Worm (Caenorhabditis elegans) whole organism, young adult: Measurements from ENCODE around the gene B0454.5.
A peak's percentile ranks its signal among the peaks of the same experiment; 100 is the strongest.

Source experiments
- B0019.2 ChIP-seq: fragments of 200-800 bp; sonication (Bioruptor generic); conservative IDR thresholded peaks from 2 replicates; pipeline ENCODE4 v1.3.6; 2022; ENCODE audit warnings: missing genetic modification reagents, missing genetic modification characterization, missing compliant biosample characterization
- F10E7.11 ChIP-seq: sonication (generic microtip); optimal IDR thresholded peaks from 2 replicates; lab custom pipeline; 2017; ENCODE audit warnings: mild to moderate bottlenecking, missing genetic modification characterization, moderate library complexity, missing compliant biosample characterization
- F23B12.7 ChIP-seq: sonication (generic microtip); optimal IDR thresholded peaks from 2 replicates; lab custom pipeline; 2017; ENCODE audit warnings: missing genetic modification characterization, mild to moderate bottlenecking, missing compliant biosample characterization, antibody characterized with exemption, moderate library complexity; ENCODE audit not compliant: insufficient read depth
- F39B2.1 ChIP-seq: fragments of 200-800 bp; sonication (Bioruptor generic); IDR thresholded peaks from 2 replicates; pipeline ENCODE4 v1.3.6; 2022; ENCODE audit warnings: missing genetic modification reagents, missing genetic modification characterization, missing compliant biosample characterization
- F49E8.2 ChIP-seq: sonication (generic microtip); optimal IDR thresholded peaks from 3 replicates; lab custom pipeline; 2017; ENCODE audit warnings: missing genetic modification characterization, mild to moderate bottlenecking, missing compliant biosample characterization, antibody characterized with exemption, moderate library complexity; ENCODE audit not compliant: insufficient read depth
- F57A8.1 ChIP-seq: fragments of 200-800 bp; sonication (Bioruptor generic); optimal IDR thresholded peaks from 2 replicates; lab custom pipeline; 2018; ENCODE audit warnings: mild to moderate bottlenecking, missing genetic modification characterization, moderate library complexity, missing compliant biosample characterization
- K11D2.4 ChIP-seq: fragments of 200-800 bp; sonication (Bioruptor generic); IDR thresholded peaks from 2 replicates; pipeline ENCODE4 v1.3.6; 2022; ENCODE audit warnings: missing genetic modification reagents, missing genetic modification characterization, missing compliant biosample characterization
- Y53G8AR.9 ChIP-seq: fragments of 200-800 bp; sonication (Bioruptor generic); conservative IDR thresholded peaks from 2 replicates; pipeline ENCODE4 v1.3.6; 2022; ENCODE audit warnings: missing genetic modification reagents, missing genetic modification characterization, missing compliant biosample characterization
- Y56A3A.18 ChIP-seq: fragments of 200-800 bp; sonication (Bioruptor generic); IDR thresholded peaks from 2 replicates; pipeline ENCODE4 v1.3.6; 2022; ENCODE audit warnings: missing genetic modification reagents, missing genetic modification characterization, missing compliant biosample characterization
- Y67H2A.10 ChIP-seq: fragments of 200-800 bp; sonication (Bioruptor generic); conservative IDR thresholded peaks from 2 replicates; pipeline ENCODE4 v1.3.6; 2022; ENCODE audit warnings: missing genetic modification reagents, missing genetic modification characterization, missing compliant biosample characterization
- Y79H2A.3 ChIP-seq: fragments of 200-800 bp; sonication (Bioruptor generic); conservative IDR thresholded peaks from 2 replicates; pipeline ENCODE4 v1.3.6; 2022; ENCODE audit warnings: missing genetic modification reagents, missing genetic modification characterization, missing compliant biosample characterization
- ama-1 ChIP-seq, 3 experiments: fragments of 150-350 bp in 1 of 3; sonication (generic microtip) in 2 of 3; optimal IDR thresholded peaks; 2 replicates each; lab custom pipeline; 2014 to 2018; ENCODE audit warnings: missing biosample characterization in 2 of 3, missing genetic modification characterization in 2 of 3, missing genetic modification reagents in 2 of 3
- aptf-2 ChIP-seq: fragments of 200-800 bp; sonication (Bioruptor generic); conservative IDR thresholded peaks from 2 replicates; pipeline ENCODE4 v1.3.6; 2022; ENCODE audit warnings: missing genetic modification reagents, missing genetic modification characterization, missing compliant biosample characterization
- atf-7 ChIP-seq: sonication (generic microtip); optimal IDR thresholded peaks from 2 replicates; lab custom pipeline; 2017; ENCODE audit warnings: mild to moderate bottlenecking, missing genetic modification characterization, missing compliant biosample characterization
- attf-3 ChIP-seq: fragments of 200-800 bp; sonication (Bioruptor generic); conservative IDR thresholded peaks from 2 replicates; pipeline ENCODE4 v1.3.6; 2022; ENCODE audit warnings: missing genetic modification reagents, missing genetic modification characterization, missing compliant biosample characterization
- cebp-2 ChIP-seq: fragments of 200-800 bp; sonication (Bioruptor generic); IDR thresholded peaks from 2 replicates; pipeline ENCODE4 v1.3.6; 2022; ENCODE audit warnings: missing genetic modification characterization, missing compliant biosample characterization
- ceh-100 ChIP-seq: fragments of 200-800 bp; sonication (Bioruptor generic); IDR thresholded peaks from 2 replicates; pipeline ENCODE4 v1.3.6; 2022; ENCODE audit warnings: missing genetic modification reagents, missing genetic modification characterization, missing compliant biosample characterization
- ceh-58 ChIP-seq: fragments of 200-800 bp; sonication (Bioruptor generic); IDR thresholded peaks from 2 replicates; pipeline ENCODE4 v1.3.6; 2022; ENCODE audit warnings: missing genetic modification characterization, missing compliant biosample characterization
- ceh-79 ChIP-seq: sonication (generic microtip); optimal IDR thresholded peaks from 2 replicates; lab custom pipeline; 2017; ENCODE audit warnings: mild to moderate bottlenecking, missing genetic modification characterization, missing compliant biosample characterization
- chd-7 ChIP-seq: sonication (generic microtip); optimal IDR thresholded peaks from 2 replicates; lab custom pipeline; 2016; ENCODE audit warnings: mild to moderate bottlenecking, missing genetic modification characterization, moderate library complexity, missing compliant biosample characterization
- dpl-1 ChIP-seq: fragments of 150-350 bp; optimal IDR thresholded peaks from 2 replicates; lab custom pipeline; 2014; ENCODE audit warnings: missing biosample characterization, missing genetic modification reagents, missing genetic modification characterization
- egrh-3 ChIP-seq: fragments of 200-800 bp; sonication (Bioruptor generic); IDR thresholded peaks from 2 replicates; pipeline ENCODE4 v1.3.6; 2022; ENCODE audit warnings: missing genetic modification reagents, missing genetic modification characterization, missing compliant biosample characterization
- ets-4 ChIP-seq: fragments of 200-800 bp; sonication (Bioruptor generic); optimal IDR thresholded peaks from 2 replicates; lab custom pipeline; 2018; ENCODE audit warnings: mild to moderate bottlenecking, missing genetic modification characterization, missing compliant biosample characterization
- gei-17 ChIP-seq: fragments of 200-800 bp; sonication (Bioruptor generic); optimal IDR thresholded peaks from 2 replicates; lab custom pipeline; 2018; ENCODE audit warnings: mild to moderate bottlenecking, missing genetic modification characterization, missing compliant biosample characterization
- hmg-1.2 ChIP-seq: fragments of 200-800 bp; sonication (Bioruptor generic); IDR thresholded peaks from 2 replicates; pipeline ENCODE4 v1.3.6; 2022; ENCODE audit warnings: missing genetic modification reagents, missing genetic modification characterization, missing compliant biosample characterization
- hmg-20 ChIP-seq: fragments of 200-800 bp; sonication (Bioruptor generic); IDR thresholded peaks from 2 replicates; pipeline ENCODE4 v1.3.6; 2022; ENCODE audit warnings: missing genetic modification reagents, missing genetic modification characterization, missing compliant biosample characterization
- let-526 ChIP-seq: fragments of 200-800 bp; sonication (Bioruptor generic); IDR thresholded peaks from 2 replicates; pipeline ENCODE4 v1.3.6; 2022; ENCODE audit warnings: missing genetic modification reagents, missing genetic modification characterization, missing compliant biosample characterization
- let-607 ChIP-seq, 2 experiments: fragments of 200-800 bp in 1 of 2; sonication (Bioruptor generic) in 1 of 2; sonication (generic microtip) in 1 of 2; optimal IDR thresholded peaks; 2 replicates each; lab custom pipeline; 2016 to 2018; ENCODE audit warnings: mild to moderate bottlenecking in 2 of 2, missing compliant biosample characterization in 2 of 2, missing genetic modification characterization in 2 of 2, moderate library complexity in 2 of 2, missing genotype in 1 of 2
- lin-40 ChIP-seq: sonication (generic microtip); optimal IDR thresholded peaks from 2 replicates; lab custom pipeline; 2016; ENCODE audit warnings: missing genetic modification characterization, mild to moderate bottlenecking, missing compliant biosample characterization, missing genotype, missing genetic modification reagents
- lir-1 ChIP-seq: fragments of 200-800 bp; sonication (Bioruptor generic); conservative IDR thresholded peaks from 2 replicates; pipeline ENCODE4 v1.3.6; 2022; ENCODE audit warnings: missing genetic modification reagents, missing genetic modification characterization, missing compliant biosample characterization
- lsl-1 ChIP-seq: fragments of 200-800 bp; sonication (Bioruptor generic); optimal IDR thresholded peaks from 2 replicates; lab custom pipeline; 2018; ENCODE audit warnings: mild to moderate bottlenecking, missing genetic modification characterization, moderate library complexity, missing compliant biosample characterization
- mes-4 ChIP-seq: sonication (generic microtip); optimal IDR thresholded peaks from 2 replicates; lab custom pipeline; 2016; ENCODE audit warnings: missing genotype, missing genetic modification characterization, missing compliant biosample characterization
- mxl-1 ChIP-seq: sonication (generic microtip); optimal IDR thresholded peaks from 2 replicates; lab custom pipeline; 2016; ENCODE audit warnings: missing genetic modification characterization, missing compliant biosample characterization
- nhr-80 ChIP-seq: sonication (generic microtip); optimal IDR thresholded peaks from 2 replicates; lab custom pipeline; 2016; ENCODE audit warnings: missing genetic modification characterization, missing compliant biosample characterization
- nhr-90 ChIP-seq: sonication (generic microtip); optimal IDR thresholded peaks from 2 replicates; lab custom pipeline; 2016; ENCODE audit warnings: missing genotype, mild to moderate bottlenecking, missing genetic modification characterization, missing compliant biosample characterization
- sea-2 ChIP-seq: fragments of 200-800 bp; sonication (Bioruptor generic); IDR thresholded peaks from 2 replicates; pipeline ENCODE4 v1.3.6; 2022; ENCODE audit warnings: missing genetic modification characterization, missing compliant biosample characterization
- snpc-1.1 ChIP-seq: sonication (generic microtip); optimal IDR thresholded peaks from 2 replicates; lab custom pipeline; 2017; ENCODE audit warnings: missing genetic modification characterization, mild to moderate bottlenecking, missing compliant biosample characterization, antibody characterized with exemption, moderate library complexity, missing genotype, missing genetic modification reagents; ENCODE audit not compliant: insufficient read depth
- tbp1 ChIP-seq: fragments of 200-800 bp; sonication (Bioruptor generic); optimal IDR thresholded peaks from 2 replicates; lab custom pipeline; 2018; ENCODE audit warnings: mild to moderate bottlenecking, missing genetic modification characterization, missing compliant biosample characterization
- tlf-1 ChIP-seq: fragments of 200-800 bp; sonication (Bioruptor generic); optimal IDR thresholded peaks from 2 replicates; lab custom pipeline; 2018; ENCODE audit warnings: mild to moderate bottlenecking, missing genetic modification characterization, missing compliant biosample characterization
- unc-62 ChIP-seq: fragments of 150-350 bp; optimal IDR thresholded peaks from 2 replicates; lab custom pipeline; 2014; ENCODE audit warnings: missing biosample characterization, missing genetic modification reagents, missing genetic modification characterization
- zfh-2 ChIP-seq: fragments of 200-800 bp; sonication (Bioruptor generic); conservative IDR thresholded peaks from 2 replicates; pipeline ENCODE4 v1.3.6; 2022; ENCODE audit warnings: missing genetic modification reagents, missing genetic modification characterization, missing compliant biosample characterization
- ztf-25 ChIP-seq: fragments of 200-800 bp; sonication (Bioruptor generic); IDR thresholded peaks from 2 replicates; pipeline ENCODE4 v1.3.6; 2022; ENCODE audit warnings: missing genetic modification reagents, missing genetic modification characterization, missing compliant biosample characterization
- ztf-26 ChIP-seq: sonication (generic microtip); optimal IDR thresholded peaks from 2 replicates; lab custom pipeline; 2017; ENCODE audit warnings: missing genetic modification characterization, missing compliant biosample characterization
- ztf-28 ChIP-seq: fragments of 200-800 bp; sonication (Bioruptor generic); IDR thresholded peaks from 2 replicates; pipeline ENCODE4 v1.3.6; 2022; ENCODE audit warnings: missing genetic modification reagents, missing genetic modification characterization, missing compliant biosample characterization
- ztf-6 ChIP-seq: fragments of 200-800 bp; sonication (Bioruptor generic); IDR thresholded peaks from 2 replicates; pipeline ENCODE4 v1.3.6; 2022; ENCODE audit warnings: missing genetic modification reagents, missing genetic modification characterization, missing compliant biosample characterization

The B0454.5 gene

DNA sequence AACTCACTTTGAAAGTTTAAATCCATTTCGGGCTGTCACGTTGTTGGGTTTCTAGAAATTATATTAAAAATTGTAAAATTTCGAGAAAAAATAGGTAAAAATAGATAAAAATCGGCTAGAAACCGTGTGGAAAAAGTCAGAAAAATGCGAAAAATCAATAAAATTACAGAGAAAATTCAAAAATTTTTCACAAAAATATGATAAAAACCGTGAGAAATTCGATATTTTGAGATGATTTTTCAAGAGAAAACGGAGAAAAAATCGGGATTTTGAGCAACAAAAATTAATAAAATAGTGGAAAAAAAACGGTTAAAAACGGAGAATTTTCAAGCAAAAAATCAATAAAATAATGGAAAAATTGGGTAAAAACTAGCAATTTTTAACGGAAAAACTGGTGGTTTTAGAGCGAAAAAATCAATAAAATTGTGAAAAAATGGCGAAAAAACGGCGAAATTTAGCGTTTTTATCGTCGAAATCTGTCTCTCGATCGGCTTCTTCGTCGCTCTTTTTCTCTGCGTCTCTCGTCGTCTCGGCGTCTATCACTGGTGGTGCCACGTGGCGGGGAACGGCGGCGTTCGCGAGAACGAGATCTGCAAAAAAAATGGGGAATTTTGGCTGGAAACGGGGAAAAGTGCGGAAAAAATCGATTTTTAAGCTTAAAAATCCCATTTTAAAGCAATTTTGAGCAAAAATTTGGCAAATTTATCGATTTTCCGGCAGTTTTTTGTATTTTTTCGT lies 32.5 kb downstream of the B0454.5 start, which contains the start of gene Y25C1A.7:
TSS of gene Y25C1A.7 (minus strand) at position 51 of the 738 bp plus-strand sequence.
- TF ChIP-seq Y53G8AR.9 (no peak), hmg-20 (GFP tag; lab: Robert Waterston, UW) (no peak), let-607 (tag; optimal IDR thresholded peaks at IDR 0.05; lab: Kevin White, UChicago) (peak; percentile 78 to 92), sea-2 (no peak), F39B2.1 (no peak)

ce11 chrII:3076915-3077314 lies 38.3 kb downstream of the B0454.5 start, which contains the start of gene Y25C1A.8:
Y25C1A.8 (minus strand) TSS chrII:3076959.
- TF ChIP-seq Y67H2A.10 (GFP tag; lab: Robert Waterston, UW) (no peak), atf-7 (tag; lab: Kevin White, UChicago) (peak; percentile 97), cebp-2 (GFP tag; lab: Robert Waterston, UW) (no peak), lsl-1 (GFP tag; lab: Kevin White, UChicago) (peak; percentile 97), dpl-1 (peak; percentile 37), zfh-2 (GFP tag; lab: Robert Waterston, UW) (peak; percentile 86), lir-1 (no peak; the same call in 1 of the 2 replicates), ztf-25 (GFP tag; lab: Robert Waterston, UW) (no peak), ztf-26 (tag; lab: Kevin White, UChicago) (peak; percentile 83), tbp1 (GFP tag; lab: Kevin White, UChicago) (peak; percentile 71), mxl-1 (tag; lab: Kevin White, UChicago) (peak; percentile 15), F57A8.1 (GFP tag; lab: Kevin White, UChicago) (no peak), ceh-100 (GFP tag; lab: Robert Waterston, UW) (peak; percentile 83), hmg-1.2 (peak; percentile 75), unc-62 (no peak), chd-7 (tag; lab: Kevin White, UChicago) (no peak), ceh-79 (tag; lab: Kevin White, UChicago) (peak; percentile 9), ceh-58 (GFP tag; lab: Robert Waterston, UW) (no peak), gei-17 (GFP tag; lab: Kevin White, UChicago) (peak; percentile 74), F10E7.11 (no peak), tlf-1 (GFP tag; lab: Kevin White, UChicago) (no peak), mes-4 (tag; lab: Kevin White, UChicago) (no peak), aptf-2 (GFP tag; lab: Robert Waterston, UW) (no peak), ztf-28 (GFP tag; lab: Robert Waterston, UW) (peak; percentile 56; the same call in 1 of the 2 replicates), let-526 (GFP tag; lab: Robert Waterston, UW) (no peak), F49E8.2 (peak; percentile 70), Y53G8AR.9 (peak; percentile 93), F23B12.7 (tag; lab: Kevin White, UChicago) (peak; percentile 92), ets-4 (GFP tag; lab: Kevin White, UChicago) (peak; percentile 78), attf-3 (GFP tag; lab: Robert Waterston, UW) (no peak), snpc-1.1 (no peak), K11D2.4 (no peak; the same call in 1 of the 2 replicates), egrh-3 (GFP tag; lab: Robert Waterston, UW) (no peak), lin-40 (tag; lab: Kevin White, UChicago) (peak; percentile 94), Y56A3A.18 (no peak; the same call in 1 of the 2 replicates), Y79H2A.3 (GFP tag; lab: Robert Waterston, UW) (no peak), B0019.2 (GFP tag; lab: Robert Waterston, UW) (no peak), ama-1 (optimal IDR thresholded peaks at IDR 0.05; lab: Kevin White, UChicago) (no peak), ama-1 (GFP tag; optimal IDR thresholded peaks at IDR 0.05; lab: Kevin White, UChicago) (peak in 1 of 2 experiments; percentile 16), nhr-80 (tag; lab: Kevin White, UChicago) (peak; percentile 41), ztf-6 (GFP tag; lab: Robert Waterston, UW) (no peak), nhr-90 (tag; lab: Kevin White, UChicago) (no peak)
